Worm (Caenorhabditis elegans): Measurements from ENCODE around the gene istr-1.

The istr-1 gene

ce11 chrV:12728062-12728665 is 30.5 kb downstream of the istr-1 start, which contains the start of the genes rpl-28 and mrpl-49 (continued):
- peak; percentile 86 for TF ChIP-seq lin-15B (tag; optimal IDR thresholded peaks at IDR 0.05)
- TF ChIP-seq mdl-1 (tag; optimal IDR thresholded peaks at IDR 0.05), result peak in 1 of 2 experiments; percentile 20
- no peak for TF ChIP-seq daf-16 (GFP tag; optimal IDR thresholded peaks at IDR 0.05)
- peak; percentile 57 for TF ChIP-seq daf-16 (tag; optimal IDR thresholded peaks at IDR 0.05)

ce11 chrV:12729220-12729619 is 31.6 kb downstream of the istr-1 start, which contains the start of gene R11D1.10:
Gene R11D1.10, plus strand, starts transcription at chrV:12729520.
- TF ChIP-seq vab-7 (GFP tag; IDR thresholded peaks at IDR 0.05) (no peak), zip-2 (tag; optimal IDR thresholded peaks at IDR 0.05) (no peak), gei-8 (GFP tag; optimal IDR thresholded peaks at IDR 0.05) (no peak), nhr-111 (GFP tag; optimal IDR thresholded peaks at IDR 0.05) (no peak), php-3 (GFP tag; IDR thresholded peaks at IDR 0.05) (no peak), F26F4.8 (GFP tag; conservative IDR thresholded peaks at IDR 0.05) (no peak), daf-12 (tag; optimal IDR thresholded peaks at IDR 0.05) (no peak), dmd-8 (GFP tag; IDR thresholded peaks at IDR 0.05) (no peak)

ce11 chrV:12732734-12733133 is 35.1 kb downstream of the istr-1 start:
- TF ChIP-seq ama-1 (optimal IDR thresholded peaks at IDR 0.05) (no peak), pqm-1 (tag; optimal IDR thresholded peaks at IDR 0.05) (peak; percentile 58), dmd-6 (GFP tag; IDR thresholded peaks at IDR 0.05) (no peak), skn-1 (tag; optimal IDR thresholded peaks at IDR 0.05) (no peak), ZK337.2 (GFP tag; IDR thresholded peaks at IDR 0.05) (no peak), hlh-11 (tag; optimal IDR thresholded peaks at IDR 0.05) (peak; percentile 19), jun-1 (tag; optimal IDR thresholded peaks at IDR 0.05) (no peak), daf-16 (GFP tag; optimal IDR thresholded peaks at IDR 0.05) (no peak), daf-16 (tag; optimal IDR thresholded peaks at IDR 0.05) (peak; percentile 56), nhr-10 (tag; optimal IDR thresholded peaks at IDR 0.05) (no peak), nhr-77 (tag; optimal IDR thresholded peaks at IDR 0.05) (peak; percentile 55), lir-3 (tag; optimal IDR thresholded peaks at IDR 0.05) (no peak), ceh-28 (tag; optimal IDR thresholded peaks at IDR 0.05) (no peak), nhr-25 (tag; optimal IDR thresholded peaks at IDR 0.05; ENCODE audit: borderline replicate concordance, insufficient read depth) (no peak), nhr-28 (tag; optimal IDR thresholded peaks at IDR 0.05) (peak; percentile 61), unc-39 (tag; optimal IDR thresholded peaks at IDR 0.05) (no peak), dve-1 (tag; optimal IDR thresholded peaks at IDR 0.05; ENCODE audit: insufficient read depth) (peak; percentile 42), ceh-20 (GFP tag; IDR thresholded peaks at IDR 0.05) (no peak), fos-1 (tag; optimal IDR thresholded peaks at IDR 0.05) (no peak), F26F4.8 (GFP tag; conservative IDR thresholded peaks at IDR 0.05) (no peak), ZK546.5 (tag; optimal IDR thresholded peaks at IDR 0.05) (no peak)

ce11 chrV:12733465-12734248 is 36.0 kb downstream of the istr-1 start, which contains the start of the genes dhs-21 and xbx-9:
Gene dhs-21, minus strand, starts transcription at chrV:12733645.
Gene xbx-9, plus strand, starts transcription at chrV:12734198.
- TF ChIP-seq lin-1 (GFP tag; IDR thresholded peaks at IDR 0.05) (0 out of 2 replicates have a peak, but pooled peaks have one; percentile 17), pqm-1 (tag; optimal IDR thresholded peaks at IDR 0.05) (peak; percentile 65), Y105C5A.15 (GFP tag; IDR thresholded peaks at IDR 0.05) (no peak), nhr-11 (tag; optimal IDR thresholded peaks at IDR 0.05) (no peak), lin-38 (GFP tag; IDR thresholded peaks at IDR 0.05) (no peak), T20F7.1 (GFP tag; optimal IDR thresholded peaks at IDR 0.05) (peak; percentile 56), rbr-2 (tag; optimal IDR thresholded peaks at IDR 0.05) (no peak), dve-1 (tag; optimal IDR thresholded peaks at IDR 0.05; ENCODE audit: insufficient read depth) (peak; percentile 64), ztf-7 (tag; optimal IDR thresholded peaks at IDR 0.05) (peak; percentile 49), hlh-11 (tag; optimal IDR thresholded peaks at IDR 0.05) (peak; percentile 54), nhr-10 (tag; optimal IDR thresholded peaks at IDR 0.05) (peak; percentile 30), daf-16 (GFP tag; optimal IDR thresholded peaks at IDR 0.05) (no peak), daf-16 (tag; optimal IDR thresholded peaks at IDR 0.05) (peak; percentile 64), unc-62 (GFP tag; optimal IDR thresholded peaks at IDR 0.05 in 1 of 2) (peak in 1 of 2 experiments; percentile 95), unc-62 (tag; optimal IDR thresholded peaks at IDR 0.05) (no peak), mes-2 (tag; optimal IDR thresholded peaks at IDR 0.05; ENCODE audit: poor library complexity, severe bottlenecking) (peak; percentile 19), nhr-28 (tag; optimal IDR thresholded peaks at IDR 0.05) (peak; percentile 92), mep-1 (tag; optimal IDR thresholded peaks at IDR 0.05) (no peak), nhr-6 (tag; optimal IDR thresholded peaks at IDR 0.05) (peak; percentile 62), mxl-3 (GFP tag; optimal IDR thresholded peaks at IDR 0.05) (peak; percentile 35), nhr-77 (tag; optimal IDR thresholded peaks at IDR 0.05) (peak; percentile 51), Y5F2A.4 (GFP tag; optimal IDR thresholded peaks at IDR 0.05) (no peak), dmd-6 (GFP tag; IDR thresholded peaks at IDR 0.05) (peak; percentile 53)
